Worm (Caenorhabditis elegans): ENCODE data around the gene F35F10.1.

The F35F10.1 gene

ce11 chrV:3315308-3315707, 799 bp upstream of the F35F10.1 start, which contains the start of gene arrd-19:
arrd-19 (minus strand) TSS chrV:3315516.
- no peak for TF ChIP-seq tbx-11 (GFP tag; IDR thresholded peaks at IDR 0.05)
- no peak for TF ChIP-seq tbx-37 (GFP tag; conservative IDR thresholded peaks at IDR 0.05)
- TF ChIP-seq ets-7 (tag; optimal IDR thresholded peaks at IDR 0.05) = no peak
- no peak for TF ChIP-seq pes-1 (GFP tag; IDR thresholded peaks at IDR 0.05)
- no peak for TF ChIP-seq scrt-1 (GFP tag; IDR thresholded peaks at IDR 0.05)
- no peak for TF ChIP-seq flt-1 (GFP tag; IDR thresholded peaks at IDR 0.05)

- no peak for TF ChIP-seq scrt-1 (GFP tag; IDR thresholded peaks at IDR 0.05)
- no peak for TF ChIP-seq tbx-11 (GFP tag; IDR thresholded peaks at IDR 0.05)
These were observed 2.9 kb downstream of the F35F10.1 start, which contains the start of gene F35F10.13 for ce11 chrV:3318975-3319374. F35F10.13 (minus strand) TSS chrV:3319075.

- TF ChIP-seq hmg-4 (GFP tag; optimal IDR thresholded peaks at IDR 0.05) (no peak), tra-4 (tag; optimal IDR thresholded peaks at IDR 0.05) (no peak), aly-1 (tag; optimal IDR thresholded peaks at IDR 0.05) (no peak), ceh-36 (tag; optimal IDR thresholded peaks at IDR 0.05) (no peak), tbx-37 (GFP tag; conservative IDR thresholded peaks at IDR 0.05) (no peak), tbx-11 (GFP tag; IDR thresholded peaks at IDR 0.05) (no peak), ets-7 (tag; optimal IDR thresholded peaks at IDR 0.05) (no peak), ama-1 (optimal IDR thresholded peaks at IDR 0.05) (no peak), flt-1 (GFP tag; IDR thresholded peaks at IDR 0.05) (no peak), hnd-1 (tag; optimal IDR thresholded peaks at IDR 0.05) (no peak), scrt-1 (GFP tag; IDR thresholded peaks at IDR 0.05) (no peak), sea-1 (GFP tag; conservative IDR thresholded peaks at IDR 0.05) (no peak), hmbx-1 (tag; optimal IDR thresholded peaks at IDR 0.05) (no peak), ceh-13 (GFP tag; optimal IDR thresholded peaks at IDR 0.05) (no peak), F13C5.2 (tag; optimal IDR thresholded peaks at IDR 0.05) (no peak), B0310.2 (tag; optimal IDR thresholded peaks at IDR 0.05) (no peak), pes-1 (GFP tag; IDR thresholded peaks at IDR 0.05) (no peak)
These were observed 3.9 kb downstream of the F35F10.1 start, which contains the start of gene F35F10.14 for ce11 chrV:3320005-3320404. F35F10.14 (minus strand) TSS chrV:3320105.

DNA sequence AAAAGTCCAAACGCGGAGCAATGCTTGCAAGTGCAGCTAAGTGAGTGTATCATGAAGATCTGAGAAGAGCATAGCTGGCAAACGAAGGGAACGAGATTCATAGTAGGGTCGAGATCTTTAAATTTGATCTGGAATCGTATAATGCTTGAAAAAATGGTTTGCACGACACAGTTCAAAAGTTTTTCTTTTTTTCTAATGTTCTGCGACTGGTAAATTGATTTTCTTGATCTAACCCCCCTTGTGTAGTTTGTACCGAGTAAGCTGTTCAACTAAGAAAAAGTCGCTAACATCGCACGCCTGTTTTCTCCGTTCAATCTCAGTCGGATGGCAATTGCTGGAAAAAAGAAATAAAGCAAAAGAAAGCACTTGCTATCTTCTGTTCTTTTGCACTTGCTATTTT, 4.3 kb downstream of the F35F10.1 start, which contains the start of gene C17B7.14:
Gene C17B7.14 (minus strand): TSS at position 101 of the 400 bp plus-strand sequence.
- TF ChIP-seq hnd-1 (tag; optimal IDR thresholded peaks at IDR 0.05) (no peak), ama-1 (optimal IDR thresholded peaks at IDR 0.05) (no peak), ceh-36 (tag; optimal IDR thresholded peaks at IDR 0.05) (no peak), tbx-37 (GFP tag; conservative IDR thresholded peaks at IDR 0.05) (no peak), flt-1 (GFP tag; IDR thresholded peaks at IDR 0.05) (no peak), tbx-11 (GFP tag; IDR thresholded peaks at IDR 0.05) (no peak), F13C5.2 (tag; optimal IDR thresholded peaks at IDR 0.05) (no peak), hmbx-1 (tag; optimal IDR thresholded peaks at IDR 0.05) (no peak), ets-7 (tag; optimal IDR thresholded peaks at IDR 0.05) (no peak), B0310.2 (tag; optimal IDR thresholded peaks at IDR 0.05) (no peak)

ce11 chrV:3324178-3324577, 8.1 kb downstream of the F35F10.1 start, which contains the start of gene C17B7.8:
C17B7.8 (minus strand) TSS chrV:3324278.
- no peak for TF ChIP-seq pes-1 (GFP tag; IDR thresholded peaks at IDR 0.05)
- no peak for TF ChIP-seq B0310.2 (tag; optimal IDR thresholded peaks at IDR 0.05)
- TF ChIP-seq hmbx-1 (tag; optimal IDR thresholded peaks at IDR 0.05) = no peak
- TF ChIP-seq scrt-1 (GFP tag; IDR thresholded peaks at IDR 0.05) = no peak
- TF ChIP-seq tbx-37 (GFP tag; conservative IDR thresholded peaks at IDR 0.05) = no peak
- TF ChIP-seq sea-1 (GFP tag; conservative IDR thresholded peaks at IDR 0.05) = no peak
- no peak for TF ChIP-seq ceh-36 (tag; optimal IDR thresholded peaks at IDR 0.05)
- TF ChIP-seq aly-1 (tag; optimal IDR thresholded peaks at IDR 0.05) = no peak
- TF ChIP-seq hnd-1 (tag; optimal IDR thresholded peaks at IDR 0.05) = no peak
- TF ChIP-seq flt-1 (GFP tag; IDR thresholded peaks at IDR 0.05) = no peak

- no peak for TF ChIP-seq flt-1 (GFP tag; IDR thresholded peaks at IDR 0.05)
- TF ChIP-seq tra-4 (tag; optimal IDR thresholded peaks at IDR 0.05) = no peak
- TF ChIP-seq scrt-1 (GFP tag; IDR thresholded peaks at IDR 0.05) = no peak
- TF ChIP-seq aly-1 (tag; optimal IDR thresholded peaks at IDR 0.05) = no peak
- no peak for TF ChIP-seq ceh-13 (GFP tag; optimal IDR thresholded peaks at IDR 0.05)
- no peak for TF ChIP-seq F13C5.2 (tag; optimal IDR thresholded peaks at IDR 0.05)
These were observed 15.9 kb downstream of the F35F10.1 start, which contains the start of gene C17B7.9 for ce11 chrV:3332023-3332422. C17B7.9 (minus strand) TSS chrV:3332123.

DNA sequence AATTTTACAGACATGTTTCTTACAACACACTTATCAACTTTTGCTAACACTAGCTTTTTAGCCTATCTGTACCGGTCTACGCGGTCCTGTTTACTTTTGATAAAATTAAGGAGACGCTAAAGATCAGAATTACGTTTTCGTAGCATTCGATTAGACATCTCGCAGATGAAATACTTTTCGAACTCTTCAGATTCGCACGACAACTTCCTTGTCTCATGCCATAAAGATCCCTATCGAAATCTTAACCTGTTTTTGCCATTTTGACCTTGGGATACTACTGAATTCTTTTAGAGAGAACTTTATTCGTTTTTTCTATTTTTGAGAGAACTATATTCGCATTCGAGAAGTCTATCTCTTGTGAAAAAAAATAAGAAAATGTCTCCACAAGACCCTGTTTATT, 17.2 kb downstream of the F35F10.1 start, which contains the start of gene C17B7.5:
Gene C17B7.5 (plus strand): TSS at position 301 of the 400 bp plus-strand sequence.
- no peak for TF ChIP-seq ceh-13 (GFP tag; optimal IDR thresholded peaks at IDR 0.05)
- TF ChIP-seq aly-1 (tag; optimal IDR thresholded peaks at IDR 0.05) = no peak
- TF ChIP-seq hmbx-1 (tag; optimal IDR thresholded peaks at IDR 0.05) = no peak
- TF ChIP-seq tra-4 (tag; optimal IDR thresholded peaks at IDR 0.05) = no peak
- no peak for TF ChIP-seq scrt-1 (GFP tag; IDR thresholded peaks at IDR 0.05)
- no peak for TF ChIP-seq pes-1 (GFP tag; IDR thresholded peaks at IDR 0.05)
- no peak for TF ChIP-seq tbx-11 (GFP tag; IDR thresholded peaks at IDR 0.05)

DNA sequence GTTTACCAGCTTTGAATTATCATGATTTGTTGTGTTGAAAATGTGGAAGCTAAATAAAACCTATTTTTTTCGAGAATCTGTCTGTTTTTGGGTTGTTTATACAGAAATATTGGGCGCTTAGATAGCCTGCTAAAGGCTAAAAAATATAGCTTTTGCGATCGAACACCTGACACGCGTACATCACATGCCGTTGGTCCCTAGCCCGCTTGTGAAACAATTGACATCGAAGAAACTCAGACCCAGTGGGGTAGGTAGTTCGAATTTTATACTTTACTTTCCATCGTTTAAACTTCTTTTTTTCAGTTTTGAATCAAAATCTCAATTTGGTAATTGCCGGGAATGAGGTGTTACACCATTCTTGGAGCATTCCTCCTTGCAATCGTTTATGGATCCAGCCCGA, 22.9 kb downstream of the F35F10.1 start, which contains the start of gene C17B7.4:
Gene C17B7.4 (plus strand): TSS at position 301 of the 400 bp plus-strand sequence.
- TF ChIP-seq ets-7 (tag; optimal IDR thresholded peaks at IDR 0.05) (no peak), F13C5.2 (tag; optimal IDR thresholded peaks at IDR 0.05) (no peak), hnd-1 (tag; optimal IDR thresholded peaks at IDR 0.05) (no peak), ama-1 (optimal IDR thresholded peaks at IDR 0.05) (no peak)

ce11 chrV:3341906-3342305, 25.8 kb downstream of the F35F10.1 start, which contains the start of gene C17B7.10:
C17B7.10 (minus strand) TSS chrV:3342006.
- TF ChIP-seq ceh-36 (tag; optimal IDR thresholded peaks at IDR 0.05) (no peak), scrt-1 (GFP tag; IDR thresholded peaks at IDR 0.05) (no peak)

All from whole organism, early embryonic.